Worm (Caenorhabditis elegans): ENCODE data around the gene C45H4.14.

DNA sequence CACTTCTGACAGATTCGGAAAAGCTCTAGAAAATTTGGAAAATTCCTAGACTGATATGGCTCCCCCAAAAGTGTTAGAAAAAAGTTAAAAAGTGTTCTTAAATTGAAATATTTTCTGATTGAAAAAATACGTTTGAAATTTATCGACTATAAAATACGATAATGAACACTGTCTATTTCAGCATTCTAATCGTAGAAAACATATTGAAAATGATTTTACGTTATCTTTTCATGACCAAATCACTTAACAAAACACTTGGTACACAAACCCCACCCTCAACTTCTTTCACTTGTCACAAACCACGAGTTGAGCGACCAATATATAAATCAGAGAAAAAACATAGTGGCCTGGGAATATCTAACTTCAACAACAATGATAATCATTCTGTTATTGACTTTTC is 20.0 kb upstream of the C45H4.14 start, which contains the start of gene cyp-33C1:
- TF ChIP-seq egl-5 (tag; optimal IDR thresholded peaks at IDR 0.05), result no peak
- no peak for TF ChIP-seq ceh-9 (tag; optimal IDR thresholded peaks at IDR 0.05)
- TF ChIP-seq unc-62 (GFP tag; optimal IDR thresholded peaks at IDR 0.05), result no peak
- no peak for TF ChIP-seq pqm-1 (tag; optimal IDR thresholded peaks at IDR 0.05)
- TF ChIP-seq aly-2 (tag; optimal IDR thresholded peaks at IDR 0.05), result no peak
- TF ChIP-seq ceh-16 (tag; optimal IDR thresholded peaks at IDR 0.05), result no peak

Data from whole organism, L3 larva.